Worm (Caenorhabditis elegans): ENCODE results near the gene Y42H9AR.4.

The Y42H9AR.4 gene

DNA sequence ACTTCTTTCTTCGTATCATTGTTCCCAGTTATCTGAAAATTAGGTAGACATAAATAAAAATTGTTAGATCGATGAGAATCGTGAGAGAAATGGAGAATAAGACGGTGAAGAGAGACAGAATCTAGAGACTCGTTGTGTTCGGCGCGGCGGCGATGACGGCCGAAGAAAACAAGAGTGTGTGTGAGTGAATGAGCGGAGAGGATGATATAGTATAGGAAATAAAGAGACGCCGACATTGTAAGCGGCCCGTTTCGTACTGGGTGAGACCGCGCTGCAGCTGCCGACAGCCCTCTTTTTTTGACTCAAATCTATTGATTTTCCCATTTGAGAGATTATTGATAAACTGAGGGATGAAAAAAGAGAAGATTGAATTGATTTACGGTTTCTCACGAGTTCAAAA is at the start of gene Y42H9AR.4:
Gene Y42H9AR.4, minus strand, starts transcription at position 32 of the 400 bp plus-strand sequence.
- TF ChIP-seq lin-15B (tag; optimal IDR thresholded peaks at IDR 0.05) (no peak), lin-29 (GFP tag; IDR thresholded peaks at IDR 0.05) (no peak), mes-2 (tag; optimal IDR thresholded peaks at IDR 0.05; ENCODE audit: poor library complexity, severe bottlenecking) (peak; percentile 59), ces-1 (GFP tag; optimal IDR thresholded peaks at IDR 0.05) (no peak), dmd-8 (GFP tag; IDR thresholded peaks at IDR 0.05) (no peak), madf-5 (GFP tag; IDR thresholded peaks at IDR 0.05) (no peak), daf-8 (GFP tag; IDR thresholded peaks at IDR 0.05) (no peak), snpc-4 (tag; optimal IDR thresholded peaks at IDR 0.05) (no peak), T20F7.1 (GFP tag; optimal IDR thresholded peaks at IDR 0.05) (no peak), nhr-10 (tag; optimal IDR thresholded peaks at IDR 0.05) (no peak), php-3 (GFP tag; IDR thresholded peaks at IDR 0.05) (no peak), daf-19 (GFP tag; conservative IDR thresholded peaks at IDR 0.05) (no peak), daf-16 (GFP tag; optimal IDR thresholded peaks at IDR 0.05) (peak in 1 of 2 experiments; percentile 28), daf-16 (tag; optimal IDR thresholded peaks at IDR 0.05) (peak; percentile 65), ama-1 (optimal IDR thresholded peaks at IDR 0.05) (no peak), nhr-11 (tag; optimal IDR thresholded peaks at IDR 0.05) (no peak), dmd-9 (GFP tag; IDR thresholded peaks at IDR 0.05) (no peak), nhr-102 (tag; optimal IDR thresholded peaks at IDR 0.05) (no peak), zfp-3 (GFP tag; conservative IDR thresholded peaks at IDR 0.05) (no peak), lim-7 (GFP tag; IDR thresholded peaks at IDR 0.05) (no peak), nhr-28 (tag; optimal IDR thresholded peaks at IDR 0.05) (peak; percentile 53), skn-1 (tag; optimal IDR thresholded peaks at IDR 0.05) (no peak), Y105C5A.15 (GFP tag; IDR thresholded peaks at IDR 0.05) (no peak), hmg-1.1 (GFP tag; IDR thresholded peaks at IDR 0.05) (peak; percentile 60; the same call in 1 of the 2 replicates), F44E2.7 (GFP tag; IDR thresholded peaks at IDR 0.05) (no peak), dve-1 (tag; optimal IDR thresholded peaks at IDR 0.05; ENCODE audit: insufficient read depth) (peak; percentile 34), F37D6.2 (tag; optimal IDR thresholded peaks at IDR 0.05) (no peak), zfp-2 (tag; optimal IDR thresholded peaks at IDR 0.05) (no peak), jun-1 (tag; optimal IDR thresholded peaks at IDR 0.05) (no peak), unc-62 (GFP tag; optimal IDR thresholded peaks at IDR 0.05 in 1 of 2) (peak in 1 of 2 experiments; percentile 66), unc-62 (tag; optimal IDR thresholded peaks at IDR 0.05) (no peak), D1046.2 (GFP tag; IDR thresholded peaks at IDR 0.05) (no peak), nhr-25 (tag; optimal IDR thresholded peaks at IDR 0.05; ENCODE audit: borderline replicate concordance, insufficient read depth) (no peak), lsy-2 (tag; optimal IDR thresholded peaks at IDR 0.05) (peak in 1 of 2 experiments; percentile 45), unc-130 (GFP tag; optimal IDR thresholded peaks at IDR 0.05) (no peak), ztf-11 (tag; optimal IDR thresholded peaks at IDR 0.05) (no peak), mep-1 (tag; optimal IDR thresholded peaks at IDR 0.05) (peak; percentile 43), hlh-11 (tag; optimal IDR thresholded peaks at IDR 0.05) (peak; percentile 70), arid-1 (GFP tag; conservative IDR thresholded peaks at IDR 0.05) (0 out of 2 replicates have a peak, but pooled peaks have one; percentile 4), pha-4 (GFP tag; IDR thresholded peaks at IDR 0.05) (no peak), pha-4 (tag; optimal IDR thresholded peaks at IDR 0.05) (no peak), spr-3 (GFP tag; optimal IDR thresholded peaks at IDR 0.05) (no peak), nhr-76 (tag; optimal IDR thresholded peaks at IDR 0.05) (no peak), egl-43 (GFP tag; IDR thresholded peaks at IDR 0.05) (no peak), hlh-30 (tag; optimal IDR thresholded peaks at IDR 0.05; ENCODE audit: insufficient read depth) (peak; percentile 9), lin-1 (GFP tag; IDR thresholded peaks at IDR 0.05) (no peak), madf-9 (GFP tag; conservative IDR thresholded peaks at IDR 0.05) (0 out of 2 replicates have a peak, but pooled peaks have one; percentile 8), nhr-6 (tag; optimal IDR thresholded peaks at IDR 0.05) (peak; percentile 5), pqm-1 (tag; optimal IDR thresholded peaks at IDR 0.05) (no peak), Y75B8A.6 (GFP tag; IDR thresholded peaks at IDR 0.05) (no peak), mxl-3 (GFP tag; optimal IDR thresholded peaks at IDR 0.05) (peak; percentile 65), F49E8.2 (tag; optimal IDR thresholded peaks at IDR 0.05; ENCODE audit: borderline replicate concordance) (no peak)

All from whole organism, L4 larva.